Fruit fly (Drosophila melanogaster) whole organism, prepupa: ENCODE measurements around the gene Rac1.

Experiments
- Blimp-1 ChIP-seq: fragments of 200-800 bp; sonication (Bioruptor generic); optimal IDR thresholded peaks from 3 replicates; lab custom pipeline; 2017; ENCODE audit warnings: missing biosample characterization, missing genetic modification characterization, mild to moderate bottlenecking, moderate library complexity, missing genetic modification reagents
- CG10631 ChIP-seq: fragments of 200-800 bp; sonication (Bioruptor generic); optimal IDR thresholded peaks from 2 replicates; lab custom pipeline; 2016; ENCODE audit warnings: missing biosample characterization, missing genetic modification characterization
- CG10669 ChIP-seq: fragments of 200-800 bp; sonication (Bioruptor generic); optimal IDR thresholded peaks from 3 replicates; lab custom pipeline; 2018; ENCODE audit warnings: missing biosample characterization, mild to moderate bottlenecking, missing genetic modification characterization, moderate library complexity
- CG11294 ChIP-seq: fragments of 200-800 bp; sonication (Bioruptor generic); IDR thresholded peaks from 2 replicates; pipeline ENCODE4 v1.3.6; 2022; ENCODE audit warnings: missing biosample characterization, missing genetic modification characterization
- CG11902 ChIP-seq: fragments of 200-800 bp; sonication (Bioruptor generic); optimal IDR thresholded peaks from 3 replicates; lab custom pipeline; 2016; ENCODE audit warnings: missing biosample characterization, missing genetic modification characterization
- CG15336 ChIP-seq: fragments of 200-800 bp; sonication (Bioruptor generic); IDR thresholded peaks from 2 replicates; pipeline ENCODE4 v1.3.6; 2022; ENCODE audit warnings: missing biosample characterization, missing genetic modification characterization
- CG1621 ChIP-seq: fragments of 200-800 bp; sonication (Bioruptor generic); optimal IDR thresholded peaks from 3 replicates; lab custom pipeline; 2018; ENCODE audit warnings: missing biosample characterization, mild to moderate bottlenecking, missing genetic modification characterization
- CG16779 ChIP-seq: fragments of 200-800 bp; sonication (Bioruptor generic); optimal IDR thresholded peaks from 3 replicates; lab custom pipeline; 2017; ENCODE audit warnings: missing biosample characterization, mild to moderate bottlenecking, missing genetic modification characterization
- CG3032 ChIP-seq: fragments of 200-800 bp; optimal IDR thresholded peaks from 2 replicates; lab custom pipeline; 2019; ENCODE audit warnings: missing biosample characterization, mild to moderate bottlenecking, missing genetic modification characterization, moderate library complexity
- CG31627 ChIP-seq: fragments of 200-800 bp; sonication (Bioruptor generic); optimal IDR thresholded peaks from 3 replicates; lab custom pipeline; 2016; ENCODE audit warnings: missing biosample characterization, missing genetic modification characterization
- CG32006 ChIP-seq: fragments of 200-800 bp; sonication (Bioruptor generic); optimal IDR thresholded peaks from 3 replicates; lab custom pipeline; 2017; ENCODE audit warnings: missing biosample characterization, mild to moderate bottlenecking, missing genetic modification characterization
- CG34406 ChIP-seq: fragments of 200-800 bp; sonication (Bioruptor generic); optimal IDR thresholded peaks from 3 replicates; lab custom pipeline; 2016; ENCODE audit warnings: missing biosample characterization, missing genetic modification characterization
- CG3919 ChIP-seq: fragments of 200-800 bp; sonication (Bioruptor generic); optimal IDR thresholded peaks from 3 replicates; lab custom pipeline; 2016; ENCODE audit warnings: missing biosample characterization, missing genetic modification characterization
- CG6163 ChIP-seq: fragments of 200-800 bp; sonication (Bioruptor generic); IDR thresholded peaks from 3 replicates; pipeline ENCODE4 v1.3.6; 2022; ENCODE audit warnings: missing biosample characterization, missing genetic modification characterization
- CG6276 ChIP-seq: fragments of 200-800 bp; sonication (Bioruptor generic); optimal IDR thresholded peaks from 2 replicates; lab custom pipeline; 2017; ENCODE audit warnings: missing biosample characterization, mild to moderate bottlenecking, missing genetic modification characterization
- CG6792 ChIP-seq: fragments of 200-800 bp; sonication (Bioruptor generic); optimal IDR thresholded peaks from 3 replicates; lab custom pipeline; 2016; ENCODE audit warnings: missing biosample characterization, missing genetic modification characterization
- CG6854 ChIP-seq: fragments of 200-800 bp; sonication (Bioruptor generic); optimal IDR thresholded peaks from 2 replicates; lab custom pipeline; 2017; ENCODE audit warnings: missing biosample characterization, mild to moderate bottlenecking, missing genetic modification characterization
- CG8119 ChIP-seq: fragments of 200-800 bp; sonication (Bioruptor generic); IDR thresholded peaks from 3 replicates; pipeline ENCODE4 v1.3.6; 2022; ENCODE audit warnings: missing biosample characterization, missing genetic modification characterization
- CG8319 ChIP-seq: fragments of 200-800 bp; sonication (Bioruptor generic); optimal IDR thresholded peaks from 3 replicates; lab custom pipeline; 2016; ENCODE audit warnings: missing biosample characterization, missing genetic modification characterization
- CG8632 ChIP-seq: fragments of 200-800 bp; sonication (Bioruptor generic); optimal IDR thresholded peaks from 3 replicates; lab custom pipeline; 2016; ENCODE audit warnings: missing biosample characterization, missing genetic modification characterization
- CG9139 ChIP-seq: fragments of 200-800 bp; sonication (Bioruptor generic); optimal IDR thresholded peaks from 3 replicates; lab custom pipeline; 2017; ENCODE audit warnings: missing biosample characterization, mild to moderate bottlenecking, missing genetic modification characterization
- Eip75B ChIP-seq: fragments of 200-800 bp; sonication (Bioruptor generic); optimal IDR thresholded peaks from 3 replicates; lab custom pipeline; 2016; ENCODE audit warnings: missing biosample characterization, missing genetic modification characterization
- Eip93F ChIP-seq: fragments of 200-800 bp; sonication (Bioruptor generic); optimal IDR thresholded peaks from 2 replicates; lab custom pipeline; 2016; ENCODE audit warnings: missing biosample characterization, mild to moderate bottlenecking, missing genetic modification characterization
- Ets21C ChIP-seq: fragments of 200-800 bp; sonication (Bioruptor generic); optimal IDR thresholded peaks from 3 replicates; lab custom pipeline; 2016; ENCODE audit warnings: missing biosample characterization, missing genetic modification characterization
- Ets96B ChIP-seq: fragments of 200-800 bp; optimal IDR thresholded peaks from 2 replicates; lab custom pipeline; 2019; ENCODE audit warnings: missing biosample characterization, mild to moderate bottlenecking, missing genetic modification characterization, moderate library complexity
- Hr4 ChIP-seq: fragments of 200-800 bp; sonication (Bioruptor generic); optimal IDR thresholded peaks from 3 replicates; lab custom pipeline; 2016; ENCODE audit warnings: missing biosample characterization, missing genetic modification characterization
- Lpt ChIP-seq: fragments of 200-800 bp; sonication (Bioruptor generic); optimal IDR thresholded peaks from 3 replicates; lab custom pipeline; 2016; ENCODE audit warnings: missing biosample characterization, missing genetic modification characterization
- Met ChIP-seq: fragments of 200-800 bp; sonication (Bioruptor generic); optimal IDR thresholded peaks from 3 replicates; lab custom pipeline; 2016; ENCODE audit warnings: missing biosample characterization, missing genetic modification characterization
- Sox102F ChIP-seq: fragments of 200-800 bp; sonication (Bioruptor generic); optimal IDR thresholded peaks from 2 replicates; lab custom pipeline; 2016; ENCODE audit warnings: missing biosample characterization, mild to moderate bottlenecking, missing genetic modification characterization
- Sox14 ChIP-seq: fragments of 200-800 bp; sonication (Bioruptor generic); optimal IDR thresholded peaks from 3 replicates; lab custom pipeline; 2016; ENCODE audit warnings: missing biosample characterization, missing genetic modification characterization
- achi ChIP-seq: fragments of 200-800 bp; sonication (Bioruptor generic); optimal IDR thresholded peaks from 3 replicates; lab custom pipeline; 2016; ENCODE audit warnings: missing biosample characterization, missing genetic modification characterization
- cyc ChIP-seq: fragments of 200-800 bp; sonication (Bioruptor generic); optimal IDR thresholded peaks from 3 replicates; lab custom pipeline; 2016; ENCODE audit warnings: missing biosample characterization, missing genetic modification characterization
- dac ChIP-seq: fragments of 200-800 bp; sonication (Bioruptor generic); optimal IDR thresholded peaks from 2 replicates; lab custom pipeline; 2017; ENCODE audit warnings: missing biosample characterization, mild to moderate bottlenecking, missing genetic modification characterization
- dsx ChIP-seq: fragments of 200-800 bp; optimal IDR thresholded peaks from 3 replicates; lab custom pipeline; 2019; ENCODE audit warnings: missing biosample characterization, mild to moderate bottlenecking, missing genetic modification characterization, moderate library complexity; ENCODE audit not compliant: poor library complexity, severe bottlenecking
- eg ChIP-seq: fragments of 200-800 bp; sonication (Bioruptor generic); IDR thresholded peaks from 3 replicates; pipeline ENCODE4 v1.3.6; 2022; ENCODE audit warnings: missing biosample characterization, missing genetic modification characterization
- fd59A ChIP-seq: fragments of 200-800 bp; sonication (Bioruptor generic); optimal IDR thresholded peaks from 2 replicates; lab custom pipeline; 2017; ENCODE audit warnings: missing biosample characterization, mild to moderate bottlenecking, missing genetic modification characterization, missing genetic modification reagents
- fd85E ChIP-seq: fragments of 200-800 bp; sonication (Bioruptor generic); optimal IDR thresholded peaks from 3 replicates; lab custom pipeline; 2016; ENCODE audit warnings: missing biosample characterization, missing genetic modification characterization
- fkh ChIP-seq: fragments of 200-800 bp; sonication (Bioruptor generic); optimal IDR thresholded peaks from 3 replicates; lab custom pipeline; 2017; ENCODE audit warnings: missing biosample characterization, mild to moderate bottlenecking, missing genetic modification characterization, moderate library complexity
- lz ChIP-seq: fragments of 200-800 bp; sonication (Bioruptor generic); optimal IDR thresholded peaks from 3 replicates; lab custom pipeline; 2016; ENCODE audit warnings: missing biosample characterization, missing genetic modification characterization
- net ChIP-seq: fragments of 200-800 bp; sonication (Bioruptor generic); optimal IDR thresholded peaks from 3 replicates; lab custom pipeline; 2016; ENCODE audit warnings: missing biosample characterization, missing genetic modification characterization
- salr ChIP-seq, 2 experiments: fragments of 200-800 bp; sonication (Bioruptor generic); optimal IDR thresholded peaks; 3 replicates each; lab custom pipeline; 2016 to 2018; ENCODE audit warnings: missing biosample characterization in 2 of 2, missing genetic modification characterization in 2 of 2, mild to moderate bottlenecking in 1 of 2
- spab ChIP-seq: fragments of 200-800 bp; sonication (Bioruptor generic); optimal IDR thresholded peaks from 2 replicates; lab custom pipeline; 2017; ENCODE audit warnings: missing biosample characterization, mild to moderate bottlenecking, missing genetic modification characterization, missing genetic modification reagents
- ss ChIP-seq, 2 experiments: fragments of 200-800 bp; sonication (Bioruptor generic); optimal IDR thresholded peaks; 2 replicates in 1 of 2; 3 replicates in 1 of 2; lab custom pipeline; 2017 to 2018; ENCODE audit warnings: mild to moderate bottlenecking in 2 of 2, missing biosample characterization in 2 of 2, missing genetic modification characterization in 2 of 2, moderate library complexity in 1 of 2
- svp ChIP-seq: fragments of 200-800 bp; sonication (Bioruptor generic); peaks from one replicate; lab custom pipeline; 2016; ENCODE audit warnings: missing biosample characterization, missing genetic modification characterization
- topi ChIP-seq: fragments of 200-800 bp; sonication (Bioruptor generic); optimal IDR thresholded peaks from 3 replicates; lab custom pipeline; 2016; ENCODE audit warnings: missing biosample characterization, missing genetic modification characterization
- vri ChIP-seq: fragments of 200-800 bp; sonication (Bioruptor generic); optimal IDR thresholded peaks from 3 replicates; lab custom pipeline; 2016; ENCODE audit warnings: missing biosample characterization, mild to moderate bottlenecking, missing genetic modification characterization

Rac1 gene

DNA sequence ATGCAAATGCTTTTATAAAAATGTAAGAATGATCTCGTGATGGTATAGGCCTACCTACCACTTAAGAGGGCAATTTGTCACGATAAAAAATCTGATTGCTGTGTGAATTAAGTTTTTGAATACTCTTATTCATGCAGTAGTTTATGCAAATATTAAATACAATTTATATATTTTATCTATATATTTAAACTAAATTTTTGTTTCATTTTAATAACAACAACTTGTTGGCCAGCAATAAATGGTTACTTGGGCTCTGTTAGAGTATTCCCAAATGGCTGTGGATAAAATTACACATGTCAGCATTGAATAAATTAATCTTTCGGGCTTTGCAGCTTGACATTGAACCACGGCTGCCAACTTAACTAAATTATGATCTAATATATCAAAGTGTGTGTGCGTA is 43.9 kb downstream of the Rac1 start:
- TF ChIP-seq CG31627 (GFP tag; lab: Kevin White, UChicago) = no peak
- TF ChIP-seq ss (GFP tag; optimal IDR thresholded peaks at IDR 0.05; lab: Kevin White, UChicago) = no peak
- no peak for TF ChIP-seq CG3919 (GFP tag; lab: Kevin White, UChicago)
- no peak for TF ChIP-seq CG8319 (GFP tag; lab: Kevin White, UChicago)
- no peak for TF ChIP-seq Hr4
- TF ChIP-seq CG10631 (GFP tag; lab: Kevin White, UChicago) = no peak
- TF ChIP-seq salr (GFP tag; optimal IDR thresholded peaks at IDR 0.05; lab: Kevin White, UChicago) = no peak
- TF ChIP-seq CG9139 (GFP tag; lab: Kevin White, UChicago) = no peak
- TF ChIP-seq CG6792 (GFP tag; lab: Kevin White, UChicago) = no peak
- no peak for TF ChIP-seq Sox102F (GFP tag; lab: Kevin White, UChicago)
- TF ChIP-seq fd85E = no peak
- TF ChIP-seq spab = no peak
- no peak for TF ChIP-seq cyc (GFP tag; lab: Kevin White, UChicago)
- TF ChIP-seq Eip93F (GFP tag; lab: Kevin White, UChicago) = no peak
- TF ChIP-seq fd59A = no peak
- no peak for TF ChIP-seq fkh (GFP tag; lab: Kevin White, UChicago)
- no peak for TF ChIP-seq CG6276
- TF ChIP-seq CG32006 (GFP tag; lab: Kevin White, UChicago) = no peak
- TF ChIP-seq Met (GFP tag; lab: Kevin White, UChicago) = no peak
- no peak for TF ChIP-seq CG15336 (GFP tag; lab: Robert Waterston, UW)

DNA sequence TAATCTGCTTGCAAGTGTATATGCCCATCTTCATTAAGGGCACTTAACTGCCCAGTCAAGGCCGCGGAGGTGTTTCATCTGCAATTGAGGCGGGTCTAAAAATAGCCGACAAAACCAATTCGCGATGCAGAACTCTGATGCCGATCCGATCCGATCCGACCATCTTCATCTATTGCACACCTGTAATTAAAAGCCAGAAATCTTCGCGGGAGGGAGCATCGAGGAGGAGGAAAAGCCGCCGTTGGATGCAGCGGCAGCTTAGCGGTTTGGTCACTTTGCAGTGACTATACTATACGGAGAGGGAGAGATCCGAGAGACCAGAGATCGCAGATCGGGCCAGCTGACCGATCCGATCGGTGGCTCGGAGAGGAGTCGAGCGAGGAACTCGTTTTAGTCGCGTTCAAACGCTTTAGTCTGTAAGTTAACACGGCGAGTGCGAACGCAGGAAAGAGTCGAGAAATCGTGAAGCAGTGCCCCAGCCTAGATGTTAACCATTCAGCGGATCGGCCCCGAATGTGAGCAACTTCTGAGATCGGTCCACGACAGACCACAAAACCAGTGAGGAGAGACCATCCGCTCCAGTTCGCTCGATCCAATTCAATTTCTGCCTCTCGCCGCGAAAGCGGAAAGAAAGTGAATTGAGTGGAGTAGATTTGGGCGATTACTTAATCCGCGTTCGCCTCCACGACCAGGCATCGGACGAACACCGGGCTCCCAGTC is 46.3 kb downstream of the Rac1 start, which contains the start of gene tfc:
Gene tfc (plus strand): TSS at position 389 of the 720 bp plus-strand sequence.
- no peak for TF ChIP-seq Ets96B
- TF ChIP-seq CG3919 (GFP tag; lab: Kevin White, UChicago) = peak; percentile 23
- no peak for TF ChIP-seq CG9139 (GFP tag; lab: Kevin White, UChicago)
- TF ChIP-seq fkh (GFP tag; lab: Kevin White, UChicago) = no peak
- no peak for TF ChIP-seq svp (GFP tag; lab: Kevin White, UChicago)
- no peak for TF ChIP-seq CG10631 (GFP tag; lab: Kevin White, UChicago)
- TF ChIP-seq Ets21C = no peak
- peak; percentile 16 for TF ChIP-seq net (GFP tag; lab: Kevin White, UChicago)
- TF ChIP-seq CG15336 (GFP tag; lab: Robert Waterston, UW) = peak; percentile 23; the same call in 1 of the 2 replicates
- TF ChIP-seq CG1621 (tag; lab: Kevin White, UChicago) = peak; percentile 19
- peak; percentile 8 for TF ChIP-seq dsx (GFP tag; lab: Kevin White, UChicago)
- TF ChIP-seq CG6276 = peak; percentile 10
- no peak; the same call in 1 of the 3 replicates for TF ChIP-seq CG6163 (GFP tag; lab: Robert Waterston, UW)
- TF ChIP-seq Blimp-1 (GFP tag; lab: Kevin White, UChicago) = peak; percentile 94
- no peak for TF ChIP-seq Eip75B (GFP tag; lab: Kevin White, UChicago)
- peak; percentile 37; the same call in 2 of the 3 replicates for TF ChIP-seq CG8119 (GFP tag; lab: Robert Waterston, UW)
- no peak for TF ChIP-seq spab
- TF ChIP-seq vri (GFP tag; lab: Kevin White, UChicago) = peak; percentile 72
- no peak for TF ChIP-seq salr (GFP tag; optimal IDR thresholded peaks at IDR 0.05; lab: Kevin White, UChicago)
- TF ChIP-seq Hr4 = no peak
- peak; percentile 13 for TF ChIP-seq achi
- TF ChIP-seq CG3032 (tag; lab: Kevin White, UChicago) = no peak
- no peak for TF ChIP-seq Sox14
- peak; percentile 34 for TF ChIP-seq Sox102F (GFP tag; lab: Kevin White, UChicago)
- TF ChIP-seq CG11294 (GFP tag; lab: Robert Waterston, UW) = no peak
- peak; percentile 52; the same call in 2 of the 3 replicates for TF ChIP-seq eg (GFP tag; lab: Robert Waterston, UW)
- no peak for TF ChIP-seq CG16779 (tag; lab: Kevin White, UChicago)
- peak; percentile 64 for TF ChIP-seq CG6854 (GFP tag; lab: Kevin White, UChicago)
- TF ChIP-seq CG8319 (GFP tag; lab: Kevin White, UChicago) = no peak
- TF ChIP-seq CG31627 (GFP tag; lab: Kevin White, UChicago) = no peak
- no peak for TF ChIP-seq cyc (GFP tag; lab: Kevin White, UChicago)
- TF ChIP-seq CG10669 (GFP tag; lab: Kevin White, UChicago) = no peak
- TF ChIP-seq lz = no peak
- no peak for TF ChIP-seq CG8632 (GFP tag; lab: Kevin White, UChicago)
- no peak for TF ChIP-seq Lpt (GFP tag; lab: Kevin White, UChicago)
- TF ChIP-seq dac (GFP tag; lab: Kevin White, UChicago) = no peak
- TF ChIP-seq ss (GFP tag; optimal IDR thresholded peaks at IDR 0.05; lab: Kevin White, UChicago) = peak in 1 of 2 experiments; percentile 28
- TF ChIP-seq fd85E = no peak
- no peak for TF ChIP-seq CG11902 (GFP tag; lab: Kevin White, UChicago)
- TF ChIP-seq topi (GFP tag; lab: Kevin White, UChicago) = no peak
- no peak for TF ChIP-seq CG34406 (GFP tag; lab: Kevin White, UChicago)
- TF ChIP-seq CG6792 (GFP tag; lab: Kevin White, UChicago) = peak; percentile 4
